Fruit fly (Drosophila melanogaster) whole organism, embryonic: ENCODE data around the gene bol.

ENCODE experiments used
- B-H2 ChIP-seq: fragments of 200-800 bp; sonication (Bioruptor generic); optimal IDR thresholded peaks from 2 replicates; lab custom pipeline; 2018; ENCODE audit warnings: missing biosample characterization, mild to moderate bottlenecking, missing genetic modification characterization
- Blimp-1 ChIP-seq: fragments of 200-800 bp; sonication (Bioruptor generic); optimal IDR thresholded peaks from 3 replicates; lab custom pipeline; 2018; ENCODE audit warnings: missing biosample characterization, missing genetic modification characterization, mild to moderate bottlenecking, moderate library complexity, missing genetic modification reagents
- CG10543 ChIP-seq: fragments of 200-800 bp; sonication (Bioruptor generic); optimal IDR thresholded peaks from 3 replicates; lab custom pipeline; 2017; ENCODE audit warnings: missing biosample characterization, mild to moderate bottlenecking, missing genetic modification characterization, moderate library complexity
- CG12219 ChIP-seq: fragments of 200-800 bp; sonication (Bioruptor generic); optimal IDR thresholded peaks from 3 replicates; lab custom pipeline; 2018; ENCODE audit warnings: missing biosample characterization, mild to moderate bottlenecking, missing genetic modification characterization
- CG12299 ChIP-seq: fragments of 200-800 bp; sonication (Bioruptor generic); optimal IDR thresholded peaks from 2 replicates; lab custom pipeline; 2018; ENCODE audit warnings: missing biosample characterization, mild to moderate bottlenecking, missing genetic modification characterization
- CG15601 ChIP-seq: fragments of 200-800 bp; sonication (Bioruptor generic); optimal IDR thresholded peaks from 3 replicates; lab custom pipeline; 2019; ENCODE audit warnings: missing biosample characterization, mild to moderate bottlenecking, missing genetic modification characterization, moderate library complexity
- CG17328 ChIP-seq: fragments of 200-800 bp; sonication (Bioruptor generic); IDR thresholded peaks from 2 replicates; pipeline ENCODE4 v1.3.6; 2022; ENCODE audit warnings: missing biosample characterization, missing genetic modification characterization
- CG17568 ChIP-seq: fragments of 200-800 bp; sonication (Bioruptor generic); optimal IDR thresholded peaks from 2 replicates; lab custom pipeline; 2018; ENCODE audit warnings: missing biosample characterization, mild to moderate bottlenecking, missing genetic modification characterization, moderate library complexity
- CG2875 ChIP-seq: fragments of 200-800 bp; sonication (Bioruptor generic); optimal IDR thresholded peaks from 2 replicates; lab custom pipeline; 2017; ENCODE audit warnings: missing biosample characterization, mild to moderate bottlenecking, missing genetic modification characterization, missing genetic modification reagents
- CG31388 ChIP-seq: fragments of 200-800 bp; sonication (Bioruptor generic); optimal IDR thresholded peaks from 2 replicates; lab custom pipeline; 2016; ENCODE audit warnings: missing biosample characterization, missing genetic modification characterization
- CG31441 ChIP-seq: fragments of 200-800 bp; sonication (Bioruptor generic); IDR thresholded peaks from 2 replicates; pipeline ENCODE4 v1.3.6; 2022; ENCODE audit warnings: missing biosample characterization, missing genetic modification characterization
- CG4282 ChIP-seq: fragments of 200-800 bp; sonication (Bioruptor generic); optimal IDR thresholded peaks from 2 replicates; lab custom pipeline; 2016; ENCODE audit warnings: missing biosample characterization, missing genetic modification characterization
- CG43689 ChIP-seq: fragments of 200-800 bp; sonication (Bioruptor generic); IDR thresholded peaks from 2 replicates; pipeline ENCODE4 v1.3.6; 2022; ENCODE audit warnings: missing biosample characterization, missing genetic modification characterization
- CG4854 ChIP-seq: fragments of 200-800 bp; sonication (Bioruptor generic); optimal IDR thresholded peaks from 2 replicates; lab custom pipeline; 2016; ENCODE audit warnings: missing biosample characterization, missing genetic modification characterization, inconsistent platforms
- Camta ChIP-seq: fragments of 200-800 bp; sonication (Bioruptor generic); optimal IDR thresholded peaks from 2 replicates; lab custom pipeline; 2016; ENCODE audit warnings: missing biosample characterization, missing genetic modification characterization
- CrebB ChIP-seq: fragments of 200-800 bp; sonication (Bioruptor generic); optimal IDR thresholded peaks from 3 replicates; lab custom pipeline; 2018; ENCODE audit warnings: missing biosample characterization, mild to moderate bottlenecking, missing genetic modification characterization
- D ChIP-seq, 2 experiments: fragments of 200-800 bp in 1 of 2; fragments of >200 bp in 1 of 2; sonication (Bioruptor generic) in 1 of 2; optimal IDR thresholded peaks; 2 replicates in 1 of 2; 3 replicates in 1 of 2; lab custom pipeline; 2017; ENCODE audit warnings: mild to moderate bottlenecking in 1 of 2, missing biosample characterization in 1 of 2, missing genetic modification characterization in 1 of 2, missing genetic modification reagents in 1 of 2
- HLH4C ChIP-seq: fragments of 200-800 bp; sonication (Bioruptor generic); IDR thresholded peaks from 3 replicates; pipeline ENCODE4 v1.3.6; 2022; ENCODE audit warnings: missing biosample characterization, missing genetic modification characterization; ENCODE audit not compliant: partially characterized antibody
- HLHmδ ChIP-seq: fragments of 200-800 bp; sonication (Bioruptor generic); optimal IDR thresholded peaks from 2 replicates; lab custom pipeline; 2018; ENCODE audit warnings: missing biosample characterization, mild to moderate bottlenecking, missing genetic modification characterization, moderate library complexity
- Hand ChIP-seq: fragments of 200-800 bp; sonication (Bioruptor generic); optimal IDR thresholded peaks from 2 replicates; lab custom pipeline; 2017; ENCODE audit warnings: mild to moderate bottlenecking, missing biosample characterization, missing genetic modification reagents, missing genetic modification characterization
- Lim3 ChIP-seq: fragments of 200-800 bp; sonication (Bioruptor generic); IDR thresholded peaks from 2 replicates; pipeline ENCODE4 v1.3.6; 2022; ENCODE audit warnings: missing biosample characterization, missing genetic modification characterization
- MTF-1 ChIP-seq: fragments of 200-800 bp; sonication (Bioruptor generic); optimal IDR thresholded peaks from 2 replicates; lab custom pipeline; 2018; ENCODE audit warnings: missing biosample characterization, mild to moderate bottlenecking, missing genetic modification characterization, borderline replicate concordance
- NC2α ChIP-seq: fragments of 200-800 bp; sonication (Bioruptor generic); optimal IDR thresholded peaks from 2 replicates; lab custom pipeline; 2016; ENCODE audit warnings: missing biosample characterization, missing genetic modification characterization
- NfI ChIP-seq: fragments of 200-800 bp; sonication (Bioruptor generic); optimal IDR thresholded peaks from 3 replicates; lab custom pipeline; 2018; ENCODE audit warnings: missing biosample characterization, mild to moderate bottlenecking, missing genetic modification characterization, moderate library complexity
- Oaz ChIP-seq: fragments of 200-800 bp; sonication (Bioruptor generic); IDR thresholded peaks from 2 replicates; pipeline ENCODE4 v1.3.6; 2022; ENCODE audit warnings: missing biosample characterization, missing genetic modification characterization
- Oli ChIP-seq: fragments of 200-800 bp; sonication (Bioruptor generic); optimal IDR thresholded peaks from 2 replicates; lab custom pipeline; 2018; ENCODE audit warnings: missing biosample characterization, mild to moderate bottlenecking, missing genetic modification characterization, moderate library complexity
- PHDP ChIP-seq: fragments of 200-800 bp; sonication (Bioruptor generic); optimal IDR thresholded peaks from 3 replicates; lab custom pipeline; 2018; ENCODE audit warnings: missing biosample characterization, mild to moderate bottlenecking, missing genetic modification characterization, moderate library complexity
- Sox102F ChIP-seq: fragments of 200-800 bp; sonication (Bioruptor generic); optimal IDR thresholded peaks from 2 replicates; lab custom pipeline; 2018; ENCODE audit warnings: missing biosample characterization, mild to moderate bottlenecking, missing genetic modification characterization, moderate library complexity
- Tbp ChIP-seq: fragments of >200 bp; optimal IDR thresholded peaks from 2 replicates; lab custom pipeline; 2018; ENCODE audit warnings: missing biosample characterization, missing genetic modification characterization
- Vsx1 ChIP-seq: fragments of 200-800 bp; sonication (Bioruptor generic); optimal IDR thresholded peaks from 2 replicates; lab custom pipeline; 2017; ENCODE audit warnings: missing biosample characterization, mild to moderate bottlenecking, missing genetic modification characterization, missing genetic modification reagents
- ac ChIP-seq: fragments of 200-800 bp; sonication (Bioruptor generic); optimal IDR thresholded peaks from 3 replicates; lab custom pipeline; 2017; ENCODE audit warnings: missing biosample characterization, mild to moderate bottlenecking, missing genetic modification characterization
- br ChIP-seq: fragments of >200 bp; optimal IDR thresholded peaks from 2 replicates; lab custom pipeline; 2017
- chm ChIP-seq: fragments of 200-800 bp; sonication (Bioruptor generic); IDR thresholded peaks from 2 replicates; pipeline ENCODE4 v1.3.6; 2022; ENCODE audit warnings: missing biosample characterization, missing genetic modification characterization
- dm ChIP-seq: fragments of 200-800 bp; sonication (Bioruptor generic); optimal IDR thresholded peaks from 3 replicates; lab custom pipeline; 2016; ENCODE audit warnings: missing biosample characterization, missing genetic modification characterization
- dysf ChIP-seq: fragments of 200-800 bp; sonication (Bioruptor generic); IDR thresholded peaks from 3 replicates; pipeline ENCODE4 v1.3.6; 2022; ENCODE audit warnings: missing biosample characterization, missing genetic modification characterization
- eve ChIP-seq, 2 experiments: fragments of >200 bp; optimal IDR thresholded peaks; 2 replicates each; lab custom pipeline; 2017; ENCODE audit warnings: missing biosample characterization in 2 of 2, missing genetic modification characterization in 2 of 2
- ewg ChIP-seq: fragments of 200-800 bp; sonication (Bioruptor generic); optimal IDR thresholded peaks from 3 replicates; lab custom pipeline; 2017; ENCODE audit warnings: mild to moderate bottlenecking, missing biosample characterization, missing genetic modification reagents, missing genetic modification characterization
- exex ChIP-seq: fragments of 200-800 bp; sonication (Bioruptor generic); optimal IDR thresholded peaks from 4 replicates; lab custom pipeline; 2018; ENCODE audit warnings: missing biosample characterization, mild to moderate bottlenecking, missing genetic modification characterization, moderate library complexity
- fd102C ChIP-seq: fragments of 200-800 bp; sonication (Bioruptor generic); optimal IDR thresholded peaks from 2 replicates; lab custom pipeline; 2018; ENCODE audit warnings: missing biosample characterization, mild to moderate bottlenecking, missing genetic modification characterization, moderate library complexity
- gcm2 ChIP-seq: fragments of 200-800 bp; sonication (Bioruptor generic); optimal IDR thresholded peaks from 2 replicates; lab custom pipeline; 2016; ENCODE audit warnings: missing biosample characterization, missing genetic modification characterization
- lbe ChIP-seq: fragments of 200-800 bp; sonication (Bioruptor generic); optimal IDR thresholded peaks from 2 replicates; lab custom pipeline; 2016; ENCODE audit warnings: missing biosample characterization, mild to moderate bottlenecking, missing genetic modification characterization
- nerfin-2 ChIP-seq: fragments of 200-800 bp; sonication (Bioruptor generic); IDR thresholded peaks from 2 replicates; pipeline ENCODE4 v1.3.6; 2022; ENCODE audit warnings: missing biosample characterization, missing genetic modification characterization; ENCODE audit not compliant: partially characterized antibody
- pum ChIP-seq: fragments of 200-800 bp; sonication (Bioruptor generic); optimal IDR thresholded peaks from 2 replicates; lab custom pipeline; 2016; ENCODE audit warnings: missing biosample characterization, missing genetic modification characterization
- salm ChIP-seq: fragments of 200-800 bp; sonication (Bioruptor generic); optimal IDR thresholded peaks from 2 replicates; lab custom pipeline; 2018; ENCODE audit warnings: missing biosample characterization, mild to moderate bottlenecking, missing genetic modification characterization
- seq ChIP-seq: fragments of 200-800 bp; sonication (Bioruptor generic); IDR thresholded peaks from 2 replicates; pipeline ENCODE4 v1.3.6; 2022; ENCODE audit warnings: missing biosample characterization, missing genetic modification characterization
- tap ChIP-seq: fragments of 200-800 bp; optimal IDR thresholded peaks from 3 replicates; lab custom pipeline; 2019; ENCODE audit warnings: missing biosample characterization, mild to moderate bottlenecking, missing genetic modification characterization, moderate library complexity
- trh ChIP-seq: fragments of 200-800 bp; sonication (Bioruptor generic); optimal IDR thresholded peaks from 2 replicates; lab custom pipeline; 2016; ENCODE audit warnings: missing biosample characterization, missing genetic modification characterization
- unpg ChIP-seq: fragments of 200-800 bp; sonication (Bioruptor generic); optimal IDR thresholded peaks from 3 replicates; lab custom pipeline; 2018; ENCODE audit warnings: missing biosample characterization, mild to moderate bottlenecking, missing genetic modification characterization, moderate library complexity
- zen2 ChIP-seq: fragments of 200-800 bp; sonication (Bioruptor generic); IDR thresholded peaks from 3 replicates; pipeline ENCODE4 v1.3.6; 2022; ENCODE audit warnings: missing biosample characterization, missing genetic modification characterization; ENCODE audit not compliant: partially characterized antibody
- zf30C ChIP-seq: fragments of 200-800 bp; sonication (Bioruptor generic); optimal IDR thresholded peaks from 3 replicates; lab custom pipeline; 2018; ENCODE audit warnings: missing biosample characterization, mild to moderate bottlenecking, missing genetic modification characterization

The bol gene

DNA sequence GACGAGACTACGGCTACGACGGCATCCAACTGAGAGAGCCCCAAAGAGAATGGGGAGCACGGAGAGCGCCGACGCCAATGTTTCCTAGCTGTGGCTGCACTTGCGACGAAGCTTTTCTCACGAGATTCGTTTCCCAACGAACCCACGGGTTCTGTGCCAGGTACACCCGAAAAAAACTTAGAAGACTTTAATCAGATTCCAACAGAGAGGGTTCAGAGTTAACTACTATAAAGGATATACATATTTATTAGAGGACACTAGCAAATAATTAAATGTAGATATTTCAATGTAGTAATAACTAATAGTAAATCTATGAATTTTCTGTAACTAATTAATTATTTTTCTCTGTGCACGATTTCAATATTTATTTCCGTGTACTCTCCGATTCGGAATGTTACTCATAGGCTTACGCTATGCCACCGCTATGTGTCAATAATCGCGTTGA lies 68.2 kb downstream of the bol start, which contains the start of gene Argk1 (continued):
- TF ChIP-seq CG12219 (peak; percentile 19), ewg (GFP tag; lab: Kevin White, UChicago) (peak; percentile 54), Oli (tag; lab: Kevin White, UChicago) (peak; percentile 63), eve (GFP tag; optimal IDR thresholded peaks at IDR 0.05; lab: Kevin White, UChicago) (peak in 1 of 2 experiments; percentile 61), NfI (peak; percentile 43), Hand (GFP tag; lab: Kevin White, UChicago) (peak; percentile 86), lbe (GFP tag; lab: Kevin White, UChicago) (no peak), fd102C (GFP tag; lab: Kevin White, UChicago) (no peak), dysf (GFP tag; lab: Robert Waterston, UW) (peak; percentile 68; the same call in 2 of the 3 replicates), MTF-1 (GFP tag; lab: Kevin White, UChicago) (no peak), CG10543 (GFP tag; lab: Kevin White, UChicago) (peak; percentile 50), CG17568 (GFP tag; lab: Kevin White, UChicago) (no peak), salm (no peak), gcm2 (GFP tag; lab: Kevin White, UChicago) (no peak), zen2 (GFP tag; lab: Robert Waterston, UW) (0 out of 3 replicates have a peak, but pooled peaks have one; percentile 11), B-H2 (GFP tag; lab: Kevin White, UChicago) (peak; percentile 30), CG4282 (GFP tag; lab: Kevin White, UChicago) (no peak), nerfin-2 (GFP tag; lab: Robert Waterston, UW) (no peak), Vsx1 (GFP tag; lab: Kevin White, UChicago) (no peak), CG15601 (tag; lab: Kevin White, UChicago) (no peak), exex (tag; lab: Kevin White, UChicago) (no peak), tap (tag; lab: Kevin White, UChicago) (no peak), ac (no peak), CrebB (no peak), CG31441 (peak; percentile 65), zf30C (GFP tag; lab: Kevin White, UChicago) (peak; percentile 69), Camta (GFP tag; lab: Kevin White, UChicago) (no peak), CG12299 (tag; lab: Kevin White, UChicago) (no peak), chm (GFP tag; lab: Robert Waterston, UW) (no peak), HLH4C (no peak), trh (GFP tag; lab: Kevin White, UChicago) (no peak), NC2α (GFP tag; lab: Kevin White, UChicago) (no peak), Oaz (GFP tag; lab: Robert Waterston, UW) (no peak), Sox102F (GFP tag; lab: Kevin White, UChicago) (peak; percentile 71), unpg (GFP tag; lab: Kevin White, UChicago) (peak; percentile 43), CG2875 (GFP tag; lab: Kevin White, UChicago) (no peak), D (optimal IDR thresholded peaks at IDR 0.05; lab: Kevin White, UChicago) (no peak), D (GFP tag; optimal IDR thresholded peaks at IDR 0.05; lab: Kevin White, UChicago) (no peak), Blimp-1 (GFP tag; lab: Kevin White, UChicago) (no peak), pum (GFP tag; lab: Kevin White, UChicago) (no peak), CG43689 (GFP tag; lab: Robert Waterston, UW) (no peak), Lim3 (GFP tag; lab: Robert Waterston, UW) (no peak), CG17328 (no peak), HLHmδ (no peak), PHDP (peak; percentile 82), CG31388 (no peak), br (no peak), seq (GFP tag; lab: Robert Waterston, UW) (no peak), dm (GFP tag; lab: Kevin White, UChicago) (no peak), CG4854 (GFP tag; lab: Kevin White, UChicago) (no peak), Tbp (GFP tag; lab: Kevin White, UChicago) (no peak)
